Fruit fly (Drosophila melanogaster): ENCODE measurements around the gene wapl.

The wapl gene

DNA sequence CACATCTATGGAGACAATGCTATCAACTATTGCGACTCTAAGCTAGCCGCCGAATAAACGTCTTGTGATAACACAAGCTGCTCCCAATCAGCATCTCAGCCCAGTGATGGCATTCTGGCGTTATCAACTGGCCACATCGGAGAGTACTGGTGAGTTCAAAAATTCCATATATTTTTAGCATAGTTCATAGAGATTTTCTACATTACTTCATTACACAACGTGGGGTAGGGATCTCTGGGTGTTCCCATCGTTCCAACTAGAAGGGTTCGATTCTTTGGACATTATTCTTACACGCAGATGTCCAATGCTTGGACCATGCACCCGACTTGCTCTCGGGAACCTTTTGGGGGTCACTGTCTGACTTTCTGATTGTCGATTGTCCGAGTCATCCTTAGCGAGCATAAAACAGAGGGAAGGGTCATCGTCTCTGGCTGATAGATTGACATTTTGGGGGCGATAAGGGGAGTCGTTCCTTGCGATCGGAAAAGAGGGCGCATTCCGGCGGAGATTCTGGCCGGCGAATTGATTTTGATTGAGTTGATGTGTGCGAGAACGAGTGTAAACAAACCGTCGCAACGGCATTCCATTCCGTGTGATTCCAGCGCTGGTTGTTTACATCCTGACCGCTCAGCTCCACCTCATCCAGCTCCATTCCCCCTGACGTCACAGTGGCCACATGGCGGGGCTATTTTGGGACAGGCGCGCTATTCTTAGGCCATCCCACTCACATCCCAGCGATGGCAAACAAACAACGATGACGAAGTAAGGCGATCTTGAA lies 3.5 kb upstream of the wapl start, which contains the start of the genes Cyp4d1 and CG3630:
Gene Cyp4d1, minus strand, starts transcription at position 51 of the 778 bp plus-strand sequence.
Gene CG3630, plus strand, starts transcription at position 67 of the 778 bp plus-strand sequence.
- TF ChIP-seq Snoo (tag; optimal IDR thresholded peaks at IDR 0.05), result no peak
- TF ChIP-seq rn (GFP tag; IDR thresholded peaks at IDR 0.05), result no peak
- TF ChIP-seq CG10348 (GFP tag; IDR thresholded peaks at IDR 0.05), result no peak
- no peak for TF ChIP-seq EcR (GFP tag; optimal IDR thresholded peaks at IDR 0.05)
- TF ChIP-seq Pif1B (GFP tag; optimal IDR thresholded peaks at IDR 0.05), result no peak
- TF ChIP-seq CG15710 (tag; optimal IDR thresholded peaks at IDR 0.05), result no peak
- no peak for TF ChIP-seq CG14655 (GFP tag; optimal IDR thresholded peaks at IDR 0.05)
- no peak for TF ChIP-seq CG13204 (GFP tag; optimal IDR thresholded peaks at IDR 0.05)
- no peak for TF ChIP-seq CG8159 (tag; optimal IDR thresholded peaks at IDR 0.05)
- TF ChIP-seq fd96Ca (GFP tag; IDR thresholded peaks at IDR 0.05), result no peak
- no peak for TF ChIP-seq CG12605 (GFP tag; IDR thresholded peaks at IDR 0.05)

DNA sequence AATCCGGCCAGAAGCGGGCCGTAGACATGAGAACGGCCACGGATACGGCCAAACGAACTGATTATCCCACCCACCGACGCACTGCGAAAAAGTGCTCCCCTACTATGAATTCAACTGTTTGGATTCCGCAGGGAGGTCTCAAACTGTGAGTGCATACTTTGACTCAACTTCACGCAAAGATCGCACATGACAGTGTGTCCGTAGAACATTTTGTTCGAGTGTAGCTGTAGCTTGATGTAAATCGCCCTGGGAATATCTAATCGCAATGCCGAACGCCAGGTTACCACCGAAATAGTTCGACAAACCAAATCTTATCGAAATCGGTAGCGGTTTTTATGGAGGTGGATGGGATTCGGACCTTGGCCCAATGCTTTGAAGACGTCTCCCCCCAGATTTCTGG lies 2.2 kb upstream of the wapl start:
- TF ChIP-seq Snoo (tag; optimal IDR thresholded peaks at IDR 0.05), result no peak
- TF ChIP-seq CG15710 (tag; optimal IDR thresholded peaks at IDR 0.05), result no peak

DNA sequence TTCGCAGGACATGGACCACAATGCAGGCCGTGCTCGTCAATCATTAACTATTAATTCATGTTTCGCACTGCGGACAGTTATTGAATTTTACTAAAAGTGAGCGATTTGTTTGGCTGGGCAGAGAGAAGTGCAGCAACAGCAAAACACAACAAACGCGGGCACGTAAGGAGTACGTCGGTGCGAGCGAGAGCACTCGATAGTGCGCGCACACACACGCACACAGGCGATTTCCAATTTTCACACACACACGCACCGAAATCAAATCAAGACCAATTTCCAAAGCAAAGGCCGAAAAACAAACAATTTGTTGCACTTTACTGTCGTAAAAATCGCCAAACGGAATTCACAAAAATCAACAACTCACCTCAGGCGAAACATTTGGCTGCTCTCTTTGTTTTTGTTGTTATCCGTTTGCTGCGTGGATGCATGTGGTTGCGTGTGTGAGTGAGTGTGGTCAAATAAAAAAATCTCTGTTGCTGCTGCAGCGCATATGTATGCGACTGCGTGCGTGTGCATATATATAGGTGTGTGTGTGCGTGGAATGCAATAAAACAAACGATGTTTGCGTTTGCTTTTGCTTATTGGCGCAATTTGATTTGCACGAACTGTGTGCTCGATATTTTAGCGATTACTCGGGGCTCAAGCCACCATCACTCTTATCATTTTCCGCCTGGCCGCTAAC lies 713 bp downstream of the wapl start:
- no peak for TF ChIP-seq CG8159 (tag; optimal IDR thresholded peaks at IDR 0.05)
- no peak for TF ChIP-seq CG8301 (tag; optimal IDR thresholded peaks at IDR 0.05)

DNA sequence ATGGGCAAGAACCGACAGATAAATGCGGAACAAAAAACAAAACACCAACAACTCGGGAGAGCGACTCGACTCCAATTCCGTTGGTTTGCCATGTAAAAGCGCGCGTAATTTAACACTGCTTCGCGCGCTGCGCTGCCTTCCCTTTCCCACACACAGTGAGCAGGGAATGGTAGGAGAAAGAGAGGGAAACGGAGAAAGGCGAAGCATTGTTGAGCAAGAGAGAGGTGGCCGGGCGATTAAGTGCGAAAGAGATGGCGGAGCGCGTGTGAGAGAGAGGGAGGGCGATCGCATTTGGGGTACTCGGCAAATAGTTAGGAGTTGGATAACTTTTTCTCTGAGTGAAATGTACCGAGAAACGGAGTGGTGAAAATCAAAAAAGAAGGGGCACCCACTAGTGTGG lies 2.9 kb downstream of the wapl start:
- no peak for TF ChIP-seq gl (tag; optimal IDR thresholded peaks at IDR 0.05)
- TF ChIP-seq CG32121 (GFP tag; IDR thresholded peaks at IDR 0.05), result peak; percentile 42; the same call in 1 of the 2 replicates
- peak; percentile 21 for TF ChIP-seq EcR (GFP tag; optimal IDR thresholded peaks at IDR 0.05)
- peak; percentile 38; the same call in 1 of the 2 replicates for TF ChIP-seq Ets98B (GFP tag; IDR thresholded peaks at IDR 0.05)
- TF ChIP-seq D1 (tag; optimal IDR thresholded peaks at IDR 0.05), result no peak
- peak; percentile 32; the same call in 1 of the 3 replicates for TF ChIP-seq fd96Ca (GFP tag; IDR thresholded peaks at IDR 0.05)
- no peak for TF ChIP-seq CG4496 (GFP tag; IDR thresholded peaks at IDR 0.05)
- TF ChIP-seq CG14655 (GFP tag; optimal IDR thresholded peaks at IDR 0.05), result no peak
- no peak for TF ChIP-seq CG34367 (tag; optimal IDR thresholded peaks at IDR 0.05)
- TF ChIP-seq Pif1A (GFP tag; optimal IDR thresholded peaks at IDR 0.05), result no peak
- TF ChIP-seq CG8301 (tag; optimal IDR thresholded peaks at IDR 0.05), result no peak
- TF ChIP-seq CG13204 (GFP tag; optimal IDR thresholded peaks at IDR 0.05), result peak; percentile 39
- TF ChIP-seq CG17806 (tag; optimal IDR thresholded peaks at IDR 0.05), result no peak
- no peak for TF ChIP-seq CG9948 (tag; optimal IDR thresholded peaks at IDR 0.05)

DNA sequence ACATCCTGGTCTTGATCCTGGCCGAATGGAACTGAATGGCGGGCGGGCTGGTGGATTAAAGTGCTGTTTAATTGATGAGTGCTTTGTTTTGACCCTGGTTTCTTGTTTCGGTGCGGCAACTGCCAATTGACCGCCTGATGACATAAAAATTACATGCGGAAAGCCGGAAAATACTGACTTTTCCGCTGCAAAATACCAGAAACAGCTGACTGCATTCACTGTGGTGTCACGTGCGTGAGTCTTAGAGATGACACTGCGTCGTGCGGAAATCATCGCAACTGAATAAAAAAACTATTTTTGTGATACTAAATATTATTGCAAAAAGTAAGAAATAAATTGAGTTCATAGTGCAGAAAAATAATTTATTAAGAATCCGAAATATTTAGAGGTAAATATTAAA lies 9.3 kb downstream of the wapl start, which contains the start of gene bcn92:
Gene bcn92, minus strand, starts transcription at position 170 of the 400 bp plus-strand sequence.
- 0 out of 2 replicates have a peak, but pooled peaks have one; percentile 21 for TF ChIP-seq Ets98B (GFP tag; IDR thresholded peaks at IDR 0.05)
- no peak for TF ChIP-seq CG10348 (GFP tag; IDR thresholded peaks at IDR 0.05)
- no peak for TF ChIP-seq CG17806 (tag; optimal IDR thresholded peaks at IDR 0.05)
- no peak for TF ChIP-seq Snoo (tag; optimal IDR thresholded peaks at IDR 0.05)
- no peak for TF ChIP-seq gl (tag; optimal IDR thresholded peaks at IDR 0.05)
- TF ChIP-seq CG8159 (tag; optimal IDR thresholded peaks at IDR 0.05), result no peak
- TF ChIP-seq CG9948 (tag; optimal IDR thresholded peaks at IDR 0.05), result no peak
- no peak for TF ChIP-seq CG13204 (GFP tag; optimal IDR thresholded peaks at IDR 0.05)
- TF ChIP-seq CG15710 (tag; optimal IDR thresholded peaks at IDR 0.05), result peak; percentile 15
- 0 out of 2 replicates have a peak, but pooled peaks have one; percentile 11 for TF ChIP-seq CG32121 (GFP tag; IDR thresholded peaks at IDR 0.05)
- TF ChIP-seq CG4496 (GFP tag; IDR thresholded peaks at IDR 0.05), result peak; percentile 57; the same call in 2 of the 3 replicates
- TF ChIP-seq CG14655 (GFP tag; optimal IDR thresholded peaks at IDR 0.05), result no peak
- TF ChIP-seq D1 (tag; optimal IDR thresholded peaks at IDR 0.05), result no peak

DNA sequence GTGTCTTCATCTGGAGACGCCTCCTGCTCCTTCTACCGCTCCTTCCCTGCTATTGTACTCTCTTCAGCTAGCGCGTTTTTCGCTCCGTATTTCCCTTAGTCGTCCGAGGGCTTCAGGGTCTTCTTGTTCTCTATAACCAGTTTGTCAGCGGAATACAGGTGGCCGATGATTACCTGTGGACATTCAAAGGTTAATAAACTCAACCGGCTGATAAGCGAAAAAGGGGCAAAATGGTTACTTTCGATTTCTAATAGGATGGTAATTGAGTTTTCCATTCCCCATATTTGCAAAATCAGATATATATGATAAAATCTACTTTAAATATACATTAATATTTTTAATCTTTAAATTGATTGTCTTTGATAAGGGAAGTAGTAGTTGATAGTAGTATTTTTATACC lies 10.1 kb downstream of the wapl start:
- TF ChIP-seq EcR (GFP tag; optimal IDR thresholded peaks at IDR 0.05) (peak; percentile 92), gl (tag; optimal IDR thresholded peaks at IDR 0.05) (no peak)

DNA sequence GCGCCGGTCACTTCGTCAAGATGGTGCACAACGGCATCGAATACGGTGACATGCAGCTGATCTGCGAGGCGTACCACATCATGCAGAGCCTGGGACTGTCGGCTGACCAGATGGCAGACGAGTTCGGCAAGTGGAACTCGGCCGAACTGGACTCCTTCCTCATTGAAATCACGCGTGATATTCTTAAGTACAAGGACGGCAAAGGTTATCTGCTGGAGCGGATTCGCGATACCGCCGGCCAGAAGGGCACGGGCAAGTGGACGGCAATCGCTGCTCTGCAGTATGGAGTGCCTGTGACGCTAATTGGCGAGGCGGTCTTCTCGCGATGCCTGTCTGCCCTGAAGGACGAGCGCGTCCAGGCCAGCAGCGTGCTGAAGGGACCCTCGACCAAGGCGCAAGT lies 11.3 kb downstream of the wapl start:
- TF ChIP-seq CG8159 (tag; optimal IDR thresholded peaks at IDR 0.05) (no peak), CG4496 (GFP tag; IDR thresholded peaks at IDR 0.05) (no peak), CG12605 (GFP tag; IDR thresholded peaks at IDR 0.05) (no peak), Ets98B (GFP tag; IDR thresholded peaks at IDR 0.05) (no peak), Pif1A (GFP tag; optimal IDR thresholded peaks at IDR 0.05) (no peak), CG17806 (tag; optimal IDR thresholded peaks at IDR 0.05) (no peak), CG14655 (GFP tag; optimal IDR thresholded peaks at IDR 0.05) (no peak), CG9948 (tag; optimal IDR thresholded peaks at IDR 0.05) (no peak), rn (GFP tag; IDR thresholded peaks at IDR 0.05) (no peak), EcR (GFP tag; optimal IDR thresholded peaks at IDR 0.05) (no peak), fd96Ca (GFP tag; IDR thresholded peaks at IDR 0.05) (no peak), CG32121 (GFP tag; IDR thresholded peaks at IDR 0.05) (no peak), gl (tag; optimal IDR thresholded peaks at IDR 0.05) (no peak), CG13204 (GFP tag; optimal IDR thresholded peaks at IDR 0.05) (no peak), CG34367 (tag; optimal IDR thresholded peaks at IDR 0.05) (no peak), Snoo (tag; optimal IDR thresholded peaks at IDR 0.05) (no peak), CG15710 (tag; optimal IDR thresholded peaks at IDR 0.05) (no peak), Pif1B (GFP tag; optimal IDR thresholded peaks at IDR 0.05) (no peak)

Measured in whole organism, pupa.